Fruit fly (Drosophila melanogaster) whole organism, embryonic: ENCODE data around the gene Mst57Da.

Source experiments
- Aef1 ChIP-seq: fragments of 200-800 bp; sonication (Bioruptor generic); IDR thresholded peaks from 3 replicates; pipeline ENCODE4 v1.3.6; 2022; ENCODE audit warnings: missing biosample characterization, missing genetic modification characterization
- Awh ChIP-seq: fragments of 200-800 bp; sonication (Bioruptor generic); IDR thresholded peaks from 2 replicates; pipeline ENCODE4, ENCODE4 v1.3.6; 2022; ENCODE audit warnings: missing biosample characterization, missing genetic modification characterization
- CG10321 ChIP-seq: fragments of 200-800 bp; sonication (Bioruptor generic); IDR thresholded peaks from 2 replicates; pipeline ENCODE4 v1.3.6; 2022; ENCODE audit warnings: missing biosample characterization, missing genetic modification characterization
- CG12071 ChIP-seq: fragments of 200-800 bp; sonication (Bioruptor generic); optimal IDR thresholded peaks from 3 replicates; lab custom pipeline; 2018; ENCODE audit warnings: missing biosample characterization, mild to moderate bottlenecking, missing genetic modification characterization
- CG12219 ChIP-seq: fragments of 200-800 bp; sonication (Bioruptor generic); optimal IDR thresholded peaks from 3 replicates; lab custom pipeline; 2018; ENCODE audit warnings: missing biosample characterization, mild to moderate bottlenecking, missing genetic modification characterization
- CG15514 ChIP-seq: fragments of 200-800 bp; sonication (Bioruptor generic); optimal IDR thresholded peaks from 3 replicates; lab custom pipeline; 2017; ENCODE audit warnings: missing biosample characterization, missing genetic modification characterization, mild to moderate bottlenecking, moderate library complexity, missing genetic modification reagents
- CG17912 ChIP-seq: fragments of 200-800 bp; sonication (Bioruptor generic); optimal IDR thresholded peaks from 2 replicates; lab custom pipeline; 2018; ENCODE audit warnings: missing biosample characterization, mild to moderate bottlenecking, missing genetic modification characterization
- CG2202 ChIP-seq: fragments of 200-800 bp; sonication (Bioruptor generic); optimal IDR thresholded peaks from 2 replicates; lab custom pipeline; 2018; ENCODE audit warnings: missing biosample characterization, mild to moderate bottlenecking, missing genetic modification characterization
- CG3281 ChIP-seq: fragments of 200-800 bp; sonication (Bioruptor generic); optimal IDR thresholded peaks from 3 replicates; lab custom pipeline; 2017; ENCODE audit warnings: missing biosample characterization, mild to moderate bottlenecking, missing genetic modification characterization
- CG43689 ChIP-seq: fragments of 200-800 bp; sonication (Bioruptor generic); IDR thresholded peaks from 2 replicates; pipeline ENCODE4 v1.3.6; 2022; ENCODE audit warnings: missing biosample characterization, missing genetic modification characterization
- CG4404 ChIP-seq: fragments of 200-800 bp; sonication (Bioruptor generic); IDR thresholded peaks from 2 replicates; pipeline ENCODE4 v1.3.6; 2022; ENCODE audit warnings: missing biosample characterization, missing genetic modification characterization
- CG6813 ChIP-seq: fragments of 200-800 bp; sonication (Bioruptor generic); optimal IDR thresholded peaks from 2 replicates; lab custom pipeline; 2017; ENCODE audit warnings: missing biosample characterization, missing genetic modification characterization, mild to moderate bottlenecking, moderate library complexity, missing genetic modification reagents
- CG7556 ChIP-seq: fragments of 200-800 bp; sonication (Bioruptor generic); optimal IDR thresholded peaks from 2 replicates; lab custom pipeline; 2017; ENCODE audit warnings: missing biosample characterization, mild to moderate bottlenecking, missing genetic modification characterization
- CG7745 ChIP-seq: fragments of 200-800 bp; sonication (Bioruptor generic); optimal IDR thresholded peaks from 2 replicates; lab custom pipeline; 2018; ENCODE audit warnings: missing biosample characterization, mild to moderate bottlenecking, missing genetic modification characterization, moderate library complexity
- CG7928 ChIP-seq: fragments of 200-800 bp; sonication (Bioruptor generic); optimal IDR thresholded peaks from 2 replicates; lab custom pipeline; 2017; ENCODE audit warnings: missing biosample characterization, mild to moderate bottlenecking, missing genetic modification characterization
- CG8359 ChIP-seq: fragments of 200-800 bp; sonication (Bioruptor generic); optimal IDR thresholded peaks from 2 replicates; lab custom pipeline; 2017; ENCODE audit warnings: missing biosample characterization, mild to moderate bottlenecking, missing genetic modification characterization, borderline replicate concordance
- CG8924 ChIP-seq: fragments of 200-800 bp; optimal IDR thresholded peaks from 3 replicates; lab custom pipeline; 2019; ENCODE audit warnings: missing biosample characterization, mild to moderate bottlenecking, missing genetic modification characterization, moderate library complexity
- CG8944 ChIP-seq: fragments of 200-800 bp; sonication (Bioruptor generic); optimal IDR thresholded peaks from 3 replicates; lab custom pipeline; 2016; ENCODE audit warnings: missing biosample characterization, missing genetic modification characterization
- CoRest ChIP-seq: fragments of 200-800 bp; sonication (Bioruptor generic); optimal IDR thresholded peaks from 3 replicates; lab custom pipeline; 2018; ENCODE audit warnings: missing biosample characterization, mild to moderate bottlenecking, missing genetic modification characterization, moderate library complexity
- Dad ChIP-seq: fragments of 200-800 bp; sonication (Bioruptor generic); optimal IDR thresholded peaks from 3 replicates; lab custom pipeline; 2016; ENCODE audit warnings: missing biosample characterization, missing genetic modification characterization
- E2f1 ChIP-seq: fragments of 200-800 bp; sonication (Bioruptor generic); IDR thresholded peaks from 2 replicates; pipeline ENCODE4 v1.3.6; 2022; ENCODE audit warnings: missing biosample characterization, missing genetic modification characterization
- Eip74EF ChIP-seq, 2 experiments: fragments of 200-800 bp in 1 of 2; fragments of >200 bp in 1 of 2; sonication (Bioruptor generic) in 1 of 2; optimal IDR thresholded peaks; 2 replicates each; lab custom pipeline; 2017 to 2019; ENCODE audit warnings: missing biosample characterization in 2 of 2, missing genetic modification characterization in 2 of 2, mild to moderate bottlenecking in 1 of 2, moderate library complexity in 1 of 2
- Elba2 ChIP-seq: fragments of 200-800 bp; sonication (Bioruptor generic); optimal IDR thresholded peaks from 3 replicates; lab custom pipeline; 2016; ENCODE audit warnings: missing biosample characterization, missing genetic modification characterization
- HLH54F ChIP-seq: fragments of 200-800 bp; sonication (Bioruptor generic); optimal IDR thresholded peaks from 3 replicates; lab custom pipeline; 2016; ENCODE audit warnings: missing biosample characterization, missing genetic modification characterization
- MBD-R2 ChIP-seq: fragments of 200-800 bp; sonication (Bioruptor generic); IDR thresholded peaks from 2 replicates; pipeline ENCODE4 v1.3.6; 2022; ENCODE audit warnings: missing biosample characterization, missing genetic modification characterization
- MESR4 ChIP-seq: fragments of 200-800 bp; sonication (Bioruptor generic); optimal IDR thresholded peaks from 2 replicates; lab custom pipeline; 2018; ENCODE audit warnings: missing biosample characterization, mild to moderate bottlenecking, missing genetic modification characterization, moderate library complexity
- Xrp1 ChIP-seq: fragments of 200-800 bp; sonication (Bioruptor generic); IDR thresholded peaks from 2 replicates; pipeline ENCODE4 v1.3.6; 2022; ENCODE audit warnings: missing biosample characterization, missing genetic modification characterization
- bbx ChIP-seq: fragments of 200-800 bp; sonication (Bioruptor generic); IDR thresholded peaks from 2 replicates; pipeline ENCODE4 v1.3.6; 2022; ENCODE audit warnings: missing biosample characterization, missing genetic modification characterization; ENCODE audit not compliant: partially characterized antibody
- chn ChIP-seq: fragments of 200-800 bp; sonication (Bioruptor generic); optimal IDR thresholded peaks from 2 replicates; lab custom pipeline; 2016; ENCODE audit warnings: missing biosample characterization, missing genetic modification characterization
- h ChIP-seq: fragments of >200 bp; optimal IDR thresholded peaks from 2 replicates; lab custom pipeline; 2017
- hth ChIP-seq: fragments of >200 bp; optimal IDR thresholded peaks from 2 replicates; lab custom pipeline; 2017; ENCODE audit warnings: inconsistent platforms
- maf-S ChIP-seq: fragments of 200-800 bp; sonication (Bioruptor generic); optimal IDR thresholded peaks from 2 replicates; lab custom pipeline; 2016; ENCODE audit warnings: missing biosample characterization, missing genetic modification characterization
- nerfin-2 ChIP-seq: fragments of 200-800 bp; sonication (Bioruptor generic); IDR thresholded peaks from 2 replicates; pipeline ENCODE4 v1.3.6; 2022; ENCODE audit warnings: missing biosample characterization, missing genetic modification characterization; ENCODE audit not compliant: partially characterized antibody
- pb ChIP-seq: fragments of 200-800 bp; sonication (Bioruptor generic); optimal IDR thresholded peaks from 3 replicates; lab custom pipeline; 2016; ENCODE audit warnings: missing biosample characterization, missing genetic modification characterization
- peb ChIP-seq: fragments of 200-800 bp; sonication (Bioruptor generic); IDR thresholded peaks from 2 replicates; pipeline ENCODE4 v1.3.6; 2022; ENCODE audit warnings: missing biosample characterization, missing genetic modification characterization
- prd ChIP-seq, 3 experiments: fragments of >200 bp in 2 of 3; fragments of 200-800 bp in 1 of 3; sonication (Bioruptor generic) in 1 of 3; optimal IDR thresholded peaks in 2 of 3; IDR thresholded peaks in 1 of 3; 2 replicates in 2 of 3; 3 replicates in 1 of 3; pipeline versions ENCODE4 v1.3.6 to Lab custom; 2017 to 2022; ENCODE audit warnings: missing biosample characterization in 1 of 3, missing genetic modification characterization in 1 of 3
- slbo ChIP-seq: fragments of 200-800 bp; sonication (Bioruptor generic); IDR thresholded peaks from 2 replicates; pipeline ENCODE4 v1.3.6; 2022; ENCODE audit warnings: missing biosample characterization, missing genetic modification characterization
- tll ChIP-seq, 2 experiments: fragments of 200-800 bp in 1 of 2; fragments of >200 bp in 1 of 2; sonication (Bioruptor generic) in 1 of 2; optimal IDR thresholded peaks; 2 replicates each; lab custom pipeline; 2017 to 2019; ENCODE audit warnings: missing biosample characterization in 2 of 2, missing genetic modification characterization in 2 of 2, mild to moderate bottlenecking in 1 of 2, moderate library complexity in 1 of 2
- zfh2 ChIP-seq: fragments of 200-800 bp; sonication (Bioruptor generic); optimal IDR thresholded peaks from 2 replicates; lab custom pipeline; 2016; ENCODE audit warnings: missing biosample characterization, missing genetic modification characterization

Gene Mst57Da

dm6 chr3R:25815179-25815578 is 16.5 kb downstream of the Mst57Da start, which contains the start of gene CG14354 (continued):
- TF ChIP-seq h (lab: Kevin White, UChicago), result no peak
- no peak for TF ChIP-seq nerfin-2 (GFP tag; lab: Robert Waterston, UW)
- TF ChIP-seq CG6813 (GFP tag; lab: Kevin White, UChicago), result no peak

- TF ChIP-seq CG7745 (tag; lab: Kevin White, UChicago) (no peak), CG8359 (no peak), Awh (GFP tag; lab: Robert Waterston, UW) (no peak), tll (GFP tag; optimal IDR thresholded peaks at IDR 0.05; lab: Kevin White, UChicago) (no peak)
Observed at dm6 chr3R:25811611-25812010, 20.1 kb downstream of the Mst57Da start, which contains the start of the genes Acam and CG17770. Gene Acam, plus strand, starts transcription at chr3R:25811911. Gene CG17770, plus strand, starts transcription at chr3R:25811911.

dm6 chr3R:25810796-25811195 is 20.9 kb downstream of the Mst57Da start, which contains the start of gene CG5024:
Gene CG5024, plus strand, starts transcription at chr3R:25811096.
- TF ChIP-seq pb (GFP tag; lab: Kevin White, UChicago) (no peak), CG8944 (GFP tag; lab: Kevin White, UChicago) (no peak), Xrp1 (GFP tag; lab: Robert Waterston, UW) (no peak), MESR4 (GFP tag; lab: Kevin White, UChicago) (no peak), hth (lab: Kevin White, UChicago) (no peak), E2f1 (GFP tag; lab: Robert Waterston, UW) (no peak), Aef1 (GFP tag; lab: Robert Waterston, UW) (no peak), slbo (no peak), zfh2 (GFP tag; lab: Kevin White, UChicago) (no peak), chn (GFP tag; lab: Kevin White, UChicago) (no peak), CoRest (tag; lab: Kevin White, UChicago) (no peak), CG7556 (no peak), MBD-R2 (no peak), CG10321 (GFP tag; lab: Robert Waterston, UW) (no peak)

dm6 chr3R:25806145-25806544 is 25.6 kb downstream of the Mst57Da start, which contains the start of gene BG642167:
Gene BG642167, plus strand, starts transcription at chr3R:25806445.
- TF ChIP-seq Dad (GFP tag; lab: Kevin White, UChicago), result no peak
- no peak for TF ChIP-seq Eip74EF (GFP tag; optimal IDR thresholded peaks at IDR 0.05; lab: Kevin White, UChicago)
- no peak for TF ChIP-seq HLH54F (GFP tag; lab: Kevin White, UChicago)
- TF ChIP-seq CG17912 (GFP tag; lab: Kevin White, UChicago), result no peak
- no peak for TF ChIP-seq peb
- TF ChIP-seq CG15514 (GFP tag; lab: Kevin White, UChicago), result no peak
- TF ChIP-seq CG3281 (GFP tag; lab: Kevin White, UChicago), result no peak
- TF ChIP-seq bbx (GFP tag; lab: Robert Waterston, UW), result no peak
- no peak for TF ChIP-seq CG12071 (GFP tag; lab: Kevin White, UChicago)
- no peak for TF ChIP-seq CG8924 (tag; lab: Kevin White, UChicago)
- no peak for TF ChIP-seq CG2202 (tag; lab: Kevin White, UChicago)
- TF ChIP-seq maf-S (GFP tag; lab: Kevin White, UChicago), result no peak
- no peak for TF ChIP-seq CG43689
- TF ChIP-seq Elba2 (GFP tag; lab: Kevin White, UChicago), result no peak
- no peak for TF ChIP-seq prd (optimal IDR thresholded peaks at IDR 0.05; lab: Kevin White, UChicago)
- TF ChIP-seq prd (GFP tag; IDR thresholded peaks at IDR 0.05; lab: Robert Waterston, UW), result no peak
- TF ChIP-seq CG12219 (GFP tag; lab: Kevin White, UChicago), result no peak
- TF ChIP-seq CG7928 (GFP tag; lab: Kevin White, UChicago), result no peak
- no peak for TF ChIP-seq Awh (GFP tag; lab: Robert Waterston, UW)
- no peak for TF ChIP-seq CG4404 (GFP tag; lab: Robert Waterston, UW)
